Worm (Caenorhabditis elegans) whole organism, young adult: Measurements from ENCODE around the gene H12I19.115.

ENCODE experiments used
- B0019.2 ChIP-seq: fragments of 200-800 bp; sonication (Bioruptor generic); conservative IDR thresholded peaks from 2 replicates; pipeline ENCODE4 v1.3.6; 2022; ENCODE audit warnings: missing genetic modification reagents, missing genetic modification characterization, missing compliant biosample characterization
- B0035.1 ChIP-seq: sonication (generic microtip); optimal IDR thresholded peaks from 2 replicates; lab custom pipeline; 2016; ENCODE audit warnings: missing genetic modification characterization, mild to moderate bottlenecking, missing compliant biosample characterization, missing genotype, missing genetic modification reagents
- B0336.3 ChIP-seq: fragments of 200-800 bp; sonication (Bioruptor generic); IDR thresholded peaks from 2 replicates; pipeline ENCODE4 v1.3.6; 2022; ENCODE audit warnings: missing genetic modification characterization, missing compliant biosample characterization
- F22D6.2 ChIP-seq: sonication (generic microtip); optimal IDR thresholded peaks from 2 replicates; lab custom pipeline; 2016; ENCODE audit warnings: mild to moderate bottlenecking, missing genetic modification characterization, missing compliant biosample characterization
- F39B2.1 ChIP-seq: fragments of 200-800 bp; sonication (Bioruptor generic); IDR thresholded peaks from 2 replicates; pipeline ENCODE4 v1.3.6; 2022; ENCODE audit warnings: missing genetic modification reagents, missing genetic modification characterization, missing compliant biosample characterization
- T07F8.4 ChIP-seq: sonication (generic microtip); optimal IDR thresholded peaks from 2 replicates; lab custom pipeline; 2016; ENCODE audit warnings: mild to moderate bottlenecking, missing genetic modification characterization, moderate library complexity, missing compliant biosample characterization
- Y53F4B.3 ChIP-seq: fragments of 200-800 bp; sonication (Bioruptor generic); IDR thresholded peaks from 2 replicates; pipeline ENCODE4 v1.3.6; 2022; ENCODE audit warnings: missing genetic modification reagents, missing genetic modification characterization, missing compliant biosample characterization
- Y53G8AR.9 ChIP-seq: fragments of 200-800 bp; sonication (Bioruptor generic); conservative IDR thresholded peaks from 2 replicates; pipeline ENCODE4 v1.3.6; 2022; ENCODE audit warnings: missing genetic modification reagents, missing genetic modification characterization, missing compliant biosample characterization
- Y67H2A.10 ChIP-seq: fragments of 200-800 bp; sonication (Bioruptor generic); conservative IDR thresholded peaks from 2 replicates; pipeline ENCODE4 v1.3.6; 2022; ENCODE audit warnings: missing genetic modification reagents, missing genetic modification characterization, missing compliant biosample characterization
- atf-7 ChIP-seq: sonication (generic microtip); optimal IDR thresholded peaks from 2 replicates; lab custom pipeline; 2017; ENCODE audit warnings: mild to moderate bottlenecking, missing genetic modification characterization, missing compliant biosample characterization
- attf-6 ChIP-seq: fragments of 200-800 bp; sonication (Bioruptor generic); IDR thresholded peaks from 2 replicates; pipeline ENCODE4 v1.3.6; 2022; ENCODE audit warnings: missing genetic modification reagents, missing genetic modification characterization, missing compliant biosample characterization
- bed-2 ChIP-seq: fragments of 200-800 bp; sonication (Bioruptor generic); IDR thresholded peaks from 2 replicates; pipeline ENCODE4 v1.3.6; 2022; ENCODE audit warnings: missing genetic modification reagents, missing genetic modification characterization, missing compliant biosample characterization
- cebp-1 ChIP-seq, 2 experiments: fragments of 200-800 bp in 1 of 2; sonication (Bioruptor generic) in 1 of 2; sonication (generic microtip) in 1 of 2; IDR thresholded peaks in 1 of 2; optimal IDR thresholded peaks in 1 of 2; 2 replicates each; pipeline versions ENCODE4 v1.3.6 to Lab custom; 2017 to 2022; ENCODE audit warnings: missing compliant biosample characterization in 2 of 2, missing genetic modification characterization in 2 of 2, mild to moderate bottlenecking in 1 of 2, missing genetic modification reagents in 1 of 2, moderate library complexity in 1 of 2
- cebp-2 ChIP-seq: fragments of 200-800 bp; sonication (Bioruptor generic); IDR thresholded peaks from 2 replicates; pipeline ENCODE4 v1.3.6; 2022; ENCODE audit warnings: missing genetic modification characterization, missing compliant biosample characterization
- ceh-40 ChIP-seq: fragments of 200-800 bp; sonication (Bioruptor generic); IDR thresholded peaks from 2 replicates; pipeline ENCODE4 v1.3.6; 2022; ENCODE audit warnings: missing genetic modification characterization, missing compliant biosample characterization
- ceh-58 ChIP-seq: fragments of 200-800 bp; sonication (Bioruptor generic); IDR thresholded peaks from 2 replicates; pipeline ENCODE4 v1.3.6; 2022; ENCODE audit warnings: missing genetic modification characterization, missing compliant biosample characterization
- chd-7 ChIP-seq: sonication (generic microtip); optimal IDR thresholded peaks from 2 replicates; lab custom pipeline; 2016; ENCODE audit warnings: mild to moderate bottlenecking, missing genetic modification characterization, moderate library complexity, missing compliant biosample characterization
- efl-1 ChIP-seq: fragments of 150-350 bp; optimal IDR thresholded peaks from 2 replicates; lab custom pipeline; 2014; ENCODE audit warnings: missing biosample characterization, missing genetic modification reagents, missing genetic modification characterization
- egl-18 ChIP-seq: fragments of 200-800 bp; sonication (Bioruptor generic); IDR thresholded peaks from 2 replicates; pipeline ENCODE4 v1.3.6; 2022; ENCODE audit warnings: missing genetic modification reagents, missing genetic modification characterization, missing compliant biosample characterization
- egl-44 ChIP-seq: fragments of 200-800 bp; sonication (Bioruptor generic); IDR thresholded peaks from 2 replicates; pipeline ENCODE4 v1.3.6; 2022; ENCODE audit warnings: missing genetic modification reagents, missing genetic modification characterization, missing compliant biosample characterization
- egrh-3 ChIP-seq: fragments of 200-800 bp; sonication (Bioruptor generic); IDR thresholded peaks from 2 replicates; pipeline ENCODE4 v1.3.6; 2022; ENCODE audit warnings: missing genetic modification reagents, missing genetic modification characterization, missing compliant biosample characterization
- gei-17 ChIP-seq: fragments of 200-800 bp; sonication (Bioruptor generic); optimal IDR thresholded peaks from 2 replicates; lab custom pipeline; 2018; ENCODE audit warnings: mild to moderate bottlenecking, missing genetic modification characterization, missing compliant biosample characterization
- lir-1 ChIP-seq: fragments of 200-800 bp; sonication (Bioruptor generic); conservative IDR thresholded peaks from 2 replicates; pipeline ENCODE4 v1.3.6; 2022; ENCODE audit warnings: missing genetic modification reagents, missing genetic modification characterization, missing compliant biosample characterization
- madf-3 ChIP-seq: fragments of 200-800 bp; sonication (Bioruptor generic); IDR thresholded peaks from 2 replicates; pipeline ENCODE4 v1.3.6; 2022; ENCODE audit warnings: missing genetic modification reagents, missing genetic modification characterization, missing compliant biosample characterization
- mes-4 ChIP-seq: sonication (generic microtip); optimal IDR thresholded peaks from 2 replicates; lab custom pipeline; 2016; ENCODE audit warnings: missing genotype, missing genetic modification characterization, missing compliant biosample characterization
- mxl-1 ChIP-seq: sonication (generic microtip); optimal IDR thresholded peaks from 2 replicates; lab custom pipeline; 2016; ENCODE audit warnings: missing genetic modification characterization, missing compliant biosample characterization
- pbrm-1 ChIP-seq: fragments of 200-800 bp; sonication (Bioruptor generic); IDR thresholded peaks from 2 replicates; pipeline ENCODE4 v1.3.6; 2022; ENCODE audit warnings: missing genetic modification reagents, missing genetic modification characterization, missing compliant biosample characterization
- rec-8 ChIP-seq, 2 experiments: sonication (generic microtip); optimal IDR thresholded peaks; 2 replicates each; lab custom pipeline; 2016; ENCODE audit warnings: mild to moderate bottlenecking in 2 of 2, missing genetic modification characterization in 2 of 2, missing genetic modification reagents in 2 of 2, missing genotype in 2 of 2, missing biosample characterization in 1 of 2, missing compliant biosample characterization in 1 of 2, moderate library complexity in 1 of 2
- sdz-38 ChIP-seq: sonication (generic microtip); optimal IDR thresholded peaks from 2 replicates; lab custom pipeline; 2016; ENCODE audit warnings: missing genotype, missing genetic modification characterization, missing compliant biosample characterization
- sea-2 ChIP-seq: fragments of 200-800 bp; sonication (Bioruptor generic); IDR thresholded peaks from 2 replicates; pipeline ENCODE4 v1.3.6; 2022; ENCODE audit warnings: missing genetic modification characterization, missing compliant biosample characterization
- snpc-1.1 ChIP-seq: sonication (generic microtip); optimal IDR thresholded peaks from 2 replicates; lab custom pipeline; 2017; ENCODE audit warnings: missing genetic modification characterization, mild to moderate bottlenecking, missing compliant biosample characterization, antibody characterized with exemption, moderate library complexity, missing genotype, missing genetic modification reagents; ENCODE audit not compliant: insufficient read depth
- snpc-4 ChIP-seq, 5 experiments: fragments of 150-350 bp in 1 of 5; sonication (generic microtip) in 4 of 5; optimal IDR thresholded peaks; 2 replicates each; lab custom pipeline; 2014 to 2018; ENCODE audit warnings: missing genetic modification characterization in 5 of 5, missing biosample characterization in 3 of 5, antibody characterized with exemption in 2 of 5, mild to moderate bottlenecking in 2 of 5, missing compliant biosample characterization in 2 of 5, missing genotype in 2 of 5, moderate library complexity in 2 of 5, missing genetic modification reagents in 1 of 5
- tbx-9 ChIP-seq: sonication (generic microtip); optimal IDR thresholded peaks from 2 replicates; lab custom pipeline; 2016; ENCODE audit warnings: borderline replicate concordance, missing genetic modification characterization, inconsistent platforms, missing compliant biosample characterization
- tlf-1 ChIP-seq: fragments of 200-800 bp; sonication (Bioruptor generic); optimal IDR thresholded peaks from 2 replicates; lab custom pipeline; 2018; ENCODE audit warnings: mild to moderate bottlenecking, missing genetic modification characterization, missing compliant biosample characterization
- zim-3 ChIP-seq: sonication (generic microtip); optimal IDR thresholded peaks from 2 replicates; lab custom pipeline; 2017; ENCODE audit warnings: mild to moderate bottlenecking, missing genetic modification characterization, moderate library complexity, missing compliant biosample characterization
- ztf-18 ChIP-seq: sonication (generic microtip); optimal IDR thresholded peaks from 2 replicates; lab custom pipeline; 2016; ENCODE audit warnings: missing genotype, mild to moderate bottlenecking, missing genetic modification characterization, missing compliant biosample characterization
- ztf-25 ChIP-seq: fragments of 200-800 bp; sonication (Bioruptor generic); IDR thresholded peaks from 2 replicates; pipeline ENCODE4 v1.3.6; 2022; ENCODE audit warnings: missing genetic modification reagents, missing genetic modification characterization, missing compliant biosample characterization
- ztf-26 ChIP-seq: sonication (generic microtip); optimal IDR thresholded peaks from 2 replicates; lab custom pipeline; 2017; ENCODE audit warnings: missing genetic modification characterization, missing compliant biosample characterization
- ztf-28 ChIP-seq: fragments of 200-800 bp; sonication (Bioruptor generic); IDR thresholded peaks from 2 replicates; pipeline ENCODE4 v1.3.6; 2022; ENCODE audit warnings: missing genetic modification reagents, missing genetic modification characterization, missing compliant biosample characterization

H12I19.115 gene

ce11 chrIV:14153261-14153660 lies 25.6 kb upstream of the H12I19.115 start, which contains the start of gene oac-38:
Gene oac-38 (minus strand): TSS chrIV:14153361.
- no peak for TF ChIP-seq cebp-2 (GFP tag; lab: Robert Waterston, UW)
- TF ChIP-seq F39B2.1 = no peak
- no peak for TF ChIP-seq attf-6 (GFP tag; lab: Robert Waterston, UW)
- no peak for TF ChIP-seq tbx-9 (tag; lab: Kevin White, UChicago)
- no peak for TF ChIP-seq B0336.3 (GFP tag; lab: Robert Waterston, UW)
- TF ChIP-seq zim-3 (tag; lab: Kevin White, UChicago) = no peak
- no peak for TF ChIP-seq pbrm-1 (GFP tag; lab: Robert Waterston, UW)
- TF ChIP-seq sea-2 (GFP tag; lab: Robert Waterston, UW) = no peak
- TF ChIP-seq sdz-38 = no peak
- TF ChIP-seq snpc-4 (GFP tag; optimal IDR thresholded peaks at IDR 0.05; lab: Kevin White, UChicago) = no peak
- TF ChIP-seq snpc-4 (tag; optimal IDR thresholded peaks at IDR 0.05; lab: Kevin White, UChicago) = no peak
- no peak for TF ChIP-seq ztf-18 (tag; lab: Kevin White, UChicago)
- TF ChIP-seq tlf-1 (GFP tag; lab: Kevin White, UChicago) = no peak
- TF ChIP-seq egl-18 (GFP tag; lab: Robert Waterston, UW) = no peak
- no peak for TF ChIP-seq chd-7 (tag; lab: Kevin White, UChicago)
- TF ChIP-seq madf-3 (GFP tag; lab: Robert Waterston, UW) = no peak
- no peak for TF ChIP-seq bed-2
- TF ChIP-seq mxl-1 (tag; lab: Kevin White, UChicago) = no peak

DNA sequence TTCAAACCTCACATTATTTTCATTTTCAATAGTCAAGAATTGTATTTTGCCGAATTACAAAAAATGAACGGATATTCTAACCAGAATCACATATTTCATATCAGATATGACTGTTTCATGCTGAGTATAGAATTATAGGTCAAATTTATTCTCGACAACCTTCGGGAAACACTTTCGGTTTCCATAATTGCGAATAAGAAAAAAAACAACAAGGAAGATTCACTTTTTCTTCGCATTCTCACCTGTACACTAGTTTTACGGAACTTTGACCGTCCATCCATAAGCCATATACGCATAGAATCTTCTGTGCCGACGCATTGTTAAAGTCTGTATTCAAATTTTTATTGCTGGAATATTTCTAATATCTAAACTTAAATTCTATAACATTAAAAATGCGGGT lies 17.9 kb upstream of the H12I19.115 start, which contains the start of gene oac-37:
TSS of gene oac-37 (plus strand) at position 301 of the 400 bp plus-strand sequence.
- TF ChIP-seq F22D6.2 (no peak), atf-7 (no peak), attf-6 (GFP tag; lab: Robert Waterston, UW) (no peak), egrh-3 (GFP tag; lab: Robert Waterston, UW) (no peak), egl-44 (GFP tag; lab: Robert Waterston, UW) (no peak), B0035.1 (tag; lab: Kevin White, UChicago) (no peak), Y53F4B.3 (GFP tag; lab: Robert Waterston, UW) (no peak), rec-8 (tag; optimal IDR thresholded peaks at IDR 0.05; lab: Kevin White, UChicago) (no peak), ceh-40 (GFP tag; lab: Robert Waterston, UW) (no peak), ceh-58 (no peak), ztf-26 (tag; lab: Kevin White, UChicago) (no peak), cebp-1 (GFP tag; IDR thresholded peaks at IDR 0.05; lab: Robert Waterston, UW) (no peak), cebp-1 (tag; optimal IDR thresholded peaks at IDR 0.05; lab: Kevin White, UChicago) (no peak), gei-17 (GFP tag; lab: Kevin White, UChicago) (no peak), Y67H2A.10 (GFP tag; lab: Robert Waterston, UW) (no peak), snpc-1.1 (tag; lab: Kevin White, UChicago) (no peak)

- TF ChIP-seq lir-1 = no peak
- peak; percentile 74; the same call in 1 of the 2 replicates for TF ChIP-seq attf-6 (GFP tag; lab: Robert Waterston, UW)
- peak; percentile 2 for TF ChIP-seq snpc-4 (GFP tag; optimal IDR thresholded peaks at IDR 0.05; lab: Kevin White, UChicago)
- TF ChIP-seq snpc-4 (tag; optimal IDR thresholded peaks at IDR 0.05; lab: Kevin White, UChicago) = peak in 3 of 4 experiments; percentile 26 to 29 (median 27)
These were observed 15.4 kb upstream of the H12I19.115 start for ce11 chrIV:14143042-14143441.

DNA sequence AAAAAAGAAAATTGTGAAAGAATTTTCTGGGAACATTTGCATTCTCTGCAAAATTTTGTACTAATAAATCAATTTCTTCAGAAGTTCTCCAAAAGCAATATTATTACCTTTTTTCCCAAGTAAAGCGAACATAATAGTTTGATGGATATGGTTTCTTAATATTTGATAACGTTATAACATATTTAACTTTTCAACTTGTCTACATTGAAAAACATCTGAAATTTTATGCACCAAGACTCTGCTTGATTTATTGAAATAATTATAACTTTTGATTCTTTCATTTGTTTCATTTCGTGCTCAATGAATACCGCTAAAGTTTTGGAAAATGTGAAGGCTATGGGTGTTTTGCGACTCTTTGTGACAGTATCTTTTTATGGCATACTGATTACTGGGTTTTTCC lies 9.4 kb upstream of the H12I19.115 start, which contains the start of gene srz-31:
TSS of gene srz-31 (plus strand) at position 301 of the 400 bp plus-strand sequence.
- TF ChIP-seq T07F8.4 (tag; lab: Kevin White, UChicago) (no peak), efl-1 (GFP tag; lab: Kevin White, UChicago) (no peak), bed-2 (no peak), ztf-25 (GFP tag; lab: Robert Waterston, UW) (no peak), mes-4 (tag; lab: Kevin White, UChicago) (no peak), B0019.2 (no peak), Y53G8AR.9 (no peak), ztf-28 (no peak)
